Worm (Caenorhabditis elegans): ENCODE data around the gene glb-2.

DNA sequence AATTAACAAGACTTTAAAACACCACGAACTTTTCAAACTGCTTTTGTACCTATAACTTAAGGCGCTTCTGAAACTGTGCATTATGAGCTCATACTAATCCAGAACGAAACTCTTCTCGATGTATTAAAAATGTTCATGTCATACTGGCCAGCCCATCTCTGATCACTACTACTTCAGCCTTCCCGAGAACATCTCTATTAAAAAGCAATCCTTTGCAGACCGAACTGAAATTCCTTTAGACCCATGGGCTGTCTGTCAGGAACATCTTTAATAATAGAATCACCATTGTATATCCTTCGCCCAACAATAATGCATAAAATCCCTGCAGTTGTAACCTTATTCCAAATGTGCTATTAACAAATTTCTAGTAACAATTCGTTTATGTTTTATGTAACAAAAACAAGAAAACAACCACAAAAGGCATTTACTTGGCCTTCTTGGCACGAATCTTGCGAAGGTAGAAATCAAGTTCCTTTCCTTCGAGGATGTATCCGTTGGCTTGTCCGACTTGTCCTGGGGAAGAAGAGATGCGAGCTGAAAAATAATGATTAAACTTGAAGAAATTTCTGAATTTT lies 49.7 kb upstream of the glb-2 start:
- TF ChIP-seq lin-13 (GFP tag; optimal IDR thresholded peaks at IDR 0.05) = no peak
- no peak for TF ChIP-seq hmg-1.1 (GFP tag; IDR thresholded peaks at IDR 0.05)
- TF ChIP-seq ZK546.5 (tag; optimal IDR thresholded peaks at IDR 0.05) = no peak
- TF ChIP-seq dpl-1 (GFP tag; optimal IDR thresholded peaks at IDR 0.05) = no peak
- TF ChIP-seq egl-27 (tag; optimal IDR thresholded peaks at IDR 0.05) = no peak
- TF ChIP-seq nhr-11 (tag; optimal IDR thresholded peaks at IDR 0.05) = no peak
- TF ChIP-seq nhr-10 (tag; optimal IDR thresholded peaks at IDR 0.05) = no peak

Measured in whole organism, L4 larva.